Fruit fly (Drosophila melanogaster) whole organism, prepupa: ENCODE data around the gene stol.

Source experiments
- CG11762 ChIP-seq: fragments of 200-800 bp; sonication (Bioruptor generic); optimal IDR thresholded peaks from 3 replicates; lab custom pipeline; 2016; ENCODE audit warnings: missing biosample characterization, missing genetic modification characterization; ENCODE audit not compliant: insufficient read depth
- CG6808 ChIP-seq: fragments of 200-800 bp; sonication (Bioruptor generic); optimal IDR thresholded peaks from 3 replicates; lab custom pipeline; 2017; ENCODE audit warnings: missing biosample characterization, missing genetic modification characterization, mild to moderate bottlenecking, moderate library complexity, missing genetic modification reagents
- Eip75B ChIP-seq: fragments of 200-800 bp; sonication (Bioruptor generic); optimal IDR thresholded peaks from 3 replicates; lab custom pipeline; 2016; ENCODE audit warnings: missing biosample characterization, missing genetic modification characterization
- dsx ChIP-seq: fragments of 200-800 bp; optimal IDR thresholded peaks from 3 replicates; lab custom pipeline; 2019; ENCODE audit warnings: missing biosample characterization, mild to moderate bottlenecking, missing genetic modification characterization, moderate library complexity; ENCODE audit not compliant: poor library complexity, severe bottlenecking
- svp ChIP-seq: fragments of 200-800 bp; sonication (Bioruptor generic); peaks from one replicate; lab custom pipeline; 2016; ENCODE audit warnings: missing biosample characterization, missing genetic modification characterization
- vri ChIP-seq: fragments of 200-800 bp; sonication (Bioruptor generic); optimal IDR thresholded peaks from 3 replicates; lab custom pipeline; 2016; ENCODE audit warnings: missing biosample characterization, mild to moderate bottlenecking, missing genetic modification characterization

stol gene

dm6 chr2L:15611669-15612308, 106.3 kb downstream of the stol start, which contains the start of gene CG15255:
CG15255 (minus strand) TSS chr2L:15611719.
- TF ChIP-seq dsx (no peak), vri (GFP tag; lab: Kevin White, UChicago) (peak; percentile 91)

dm6 chr2L:15609139-15609538, 108.9 kb downstream of the stol start:
- TF ChIP-seq CG11762, result no peak
- peak; percentile 38 for TF ChIP-seq svp (GFP tag; lab: Kevin White, UChicago)
- TF ChIP-seq Eip75B (GFP tag; lab: Kevin White, UChicago), result no peak
- TF ChIP-seq CG6808, result no peak
- TF ChIP-seq, all 60 proteins: peak for 1
